Fruit fly (Drosophila melanogaster) Kc167 (cell line): ENCODE measurements around the gene CG15876.

Experiments used
- Myc ChIP-seq: fragments of >200 bp; optimal IDR thresholded peaks from 2 replicates; lab custom pipeline; 2017; ENCODE audit warnings: missing external identifiers
- Sin3A ChIP-seq: fragments of >200 bp; optimal IDR thresholded peaks from 2 replicates; lab custom pipeline; 2018; ENCODE audit warnings: missing external identifiers
- h ChIP-seq: fragments of >200 bp; optimal IDR thresholded peaks from 3 replicates; lab custom pipeline; 2018; ENCODE audit warnings: missing external identifiers
- insv ChIP-seq: fragments of >200 bp; optimal IDR thresholded peaks from 3 replicates; lab custom pipeline; 2018; ENCODE audit warnings: missing external identifiers
- psq ChIP-seq: fragments of >200 bp; optimal IDR thresholded peaks from 2 replicates; lab custom pipeline; 2017; ENCODE audit warnings: missing external identifiers
- ttk ChIP-seq: sonication (Bioruptor generic); optimal IDR thresholded peaks from 2 replicates; lab custom pipeline; 2017; ENCODE audit warnings: missing external identifiers

Gene CG15876

dm6 chr3L:4684622-4685276 lies 9.9 kb downstream of the CG15876 start:
- TF ChIP-seq ttk (lab: Kevin White, UChicago) (no peak), h (lab: Kevin White, UChicago) (no peak), insv (lab: Kevin White, UChicago) (no peak), psq (lab: Kevin White, UChicago) (no peak), Sin3A (lab: Kevin White, UChicago) (no peak), Myc (lab: Kevin White, UChicago) (no peak)

dm6 chr3L:4679063-4679462 lies 15.6 kb downstream of the CG15876 start:
- no peak for TF ChIP-seq ttk (lab: Kevin White, UChicago)
- TF ChIP-seq h (lab: Kevin White, UChicago): no peak
- TF ChIP-seq Myc (lab: Kevin White, UChicago): no peak
- no peak for TF ChIP-seq insv (lab: Kevin White, UChicago)
- TF ChIP-seq psq (lab: Kevin White, UChicago): no peak
- no peak for TF ChIP-seq Sin3A (lab: Kevin White, UChicago)

- TF ChIP-seq psq (lab: Kevin White, UChicago): no peak
- TF ChIP-seq insv (lab: Kevin White, UChicago): no peak
- TF ChIP-seq Sin3A (lab: Kevin White, UChicago): no peak
- no peak for TF ChIP-seq h (lab: Kevin White, UChicago)
- TF ChIP-seq ttk (lab: Kevin White, UChicago): no peak
- no peak for TF ChIP-seq Myc (lab: Kevin White, UChicago)
These were observed 17.1 kb downstream of the CG15876 start, which contains the start of gene CG34266 for dm6 chr3L:4677532-4677931. CG34266 (plus strand) TSS chr3L:4677832.

dm6 chr3L:4667289-4667688 lies 27.4 kb downstream of the CG15876 start, which contains the start of gene CG32236:
CG32236 (minus strand) TSS chr3L:4667389.
- TF ChIP-seq psq (lab: Kevin White, UChicago) (no peak), insv (lab: Kevin White, UChicago) (no peak), Sin3A (lab: Kevin White, UChicago) (no peak), h (lab: Kevin White, UChicago) (no peak), ttk (lab: Kevin White, UChicago) (no peak), Myc (lab: Kevin White, UChicago) (no peak)

- TF ChIP-seq Myc (lab: Kevin White, UChicago): no peak
- TF ChIP-seq h (lab: Kevin White, UChicago): no peak
- no peak for TF ChIP-seq Sin3A (lab: Kevin White, UChicago)
- no peak for TF ChIP-seq ttk (lab: Kevin White, UChicago)
- TF ChIP-seq insv (lab: Kevin White, UChicago): no peak
- no peak for TF ChIP-seq psq (lab: Kevin White, UChicago)
These were observed 46.7 kb downstream of the CG15876 start, which contains the start of gene TTLL1B for dm6 chr3L:4647976-4648375. TTLL1B (plus strand) TSS chr3L:4648276.
